Worm (Caenorhabditis elegans): ENCODE data around the gene W01G7.4.

Gene W01G7.4

DNA sequence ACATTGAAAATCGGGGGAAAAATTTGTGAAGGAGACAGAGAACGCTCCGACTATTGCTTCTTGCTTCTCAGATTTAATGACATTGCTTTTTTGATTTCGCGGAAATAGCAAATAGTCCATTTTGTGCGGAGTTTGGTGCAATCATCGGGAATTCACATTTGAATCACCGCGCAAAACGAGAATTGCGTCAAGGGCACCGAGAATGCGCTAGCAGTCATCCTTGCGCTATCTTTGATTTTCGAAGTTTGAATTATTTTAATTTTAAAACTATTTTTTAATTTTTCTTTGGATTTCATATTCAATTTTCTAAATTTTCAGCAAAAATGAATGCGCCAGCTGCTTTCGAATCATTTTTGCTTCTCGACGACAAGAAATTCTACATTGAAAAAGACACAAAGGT lies 772 bp upstream of the W01G7.4 start, which contains the start of gene rpb-11 (continued):
- TF ChIP-seq mel-28 (tag; optimal IDR thresholded peaks at IDR 0.05; ENCODE audit: borderline replicate concordance) (no peak), egrh-3 (GFP tag; IDR thresholded peaks at IDR 0.05) (no peak), cebp-1 (GFP tag; IDR thresholded peaks at IDR 0.05) (no peak), cebp-1 (tag; optimal IDR thresholded peaks at IDR 0.05) (peak; percentile 88), ceh-79 (tag; optimal IDR thresholded peaks at IDR 0.05) (no peak), mxl-1 (tag; optimal IDR thresholded peaks at IDR 0.05) (no peak), egl-44 (GFP tag; IDR thresholded peaks at IDR 0.05) (0 out of 2 replicates have a peak, but pooled peaks have one; percentile 28), lin-35 (GFP tag; optimal IDR thresholded peaks at IDR 0.05) (peak; percentile 80 to 98 (median 90)), K12H6.12 (tag; optimal IDR thresholded peaks at IDR 0.05) (peak; percentile 62), atf-7 (tag; optimal IDR thresholded peaks at IDR 0.05) (peak; percentile 22), aptf-3 (GFP tag; IDR thresholded peaks at IDR 0.05) (no peak), akir-1 (GFP tag; optimal IDR thresholded peaks at IDR 0.05) (no peak), lin-54 (GFP tag; optimal IDR thresholded peaks at IDR 0.05) (peak; percentile 99), K11D2.4 (GFP tag; IDR thresholded peaks at IDR 0.05) (peak; percentile 92), ZK185.1 (tag; optimal IDR thresholded peaks at IDR 0.05; ENCODE audit: poor library complexity, severe bottlenecking) (peak; percentile 83), nhr-80 (tag; optimal IDR thresholded peaks at IDR 0.05) (peak; percentile 51), madf-3 (GFP tag; IDR thresholded peaks at IDR 0.05) (peak; percentile 95), lsl-1 (GFP tag; optimal IDR thresholded peaks at IDR 0.05) (peak; percentile 79), Y53G8AR.9 (GFP tag; conservative IDR thresholded peaks at IDR 0.05) (peak; percentile 97), lin-40 (tag; optimal IDR thresholded peaks at IDR 0.05) (peak; percentile 95), nfya-1 (tag; optimal IDR thresholded peaks at IDR 0.05; ENCODE audit: borderline replicate concordance, insufficient read depth) (no peak), nfyb-1 (GFP tag; IDR thresholded peaks at IDR 0.05) (peak; percentile 90), attf-6 (GFP tag; IDR thresholded peaks at IDR 0.05) (peak; percentile 69; the same call in 1 of the 2 replicates), dpl-1 (GFP tag; optimal IDR thresholded peaks at IDR 0.05) (peak; percentile 97), Y56A3A.18 (GFP tag; IDR thresholded peaks at IDR 0.05) (peak; percentile 91), ceh-100 (GFP tag; IDR thresholded peaks at IDR 0.05) (peak; percentile 95), C06A6.2 (GFP tag; conservative IDR thresholded peaks at IDR 0.05) (peak; percentile 83), snpc-4 (GFP tag; optimal IDR thresholded peaks at IDR 0.05) (no peak), snpc-4 (tag; optimal IDR thresholded peaks at IDR 0.05) (peak; percentile 56 to 88 (median 84)), F33H1.4 (GFP tag; IDR thresholded peaks at IDR 0.05) (peak; percentile 76), ekl-4 (GFP tag; IDR thresholded peaks at IDR 0.05) (peak; percentile 95), tbp1 (GFP tag; optimal IDR thresholded peaks at IDR 0.05) (peak; percentile 69), ztf-26 (tag; optimal IDR thresholded peaks at IDR 0.05) (peak; percentile 83), ets-4 (GFP tag; optimal IDR thresholded peaks at IDR 0.05) (no peak), ccch-3 (GFP tag; optimal IDR thresholded peaks at IDR 0.05) (no peak), D2030.7 (GFP tag; IDR thresholded peaks at IDR 0.05) (peak; percentile 86), pha-4 (tag; optimal IDR thresholded peaks at IDR 0.05) (peak; percentile 48), F57C9.4 (tag; optimal IDR thresholded peaks at IDR 0.05) (no peak), ceh-40 (GFP tag; IDR thresholded peaks at IDR 0.05) (no peak), hlh-12 (tag; optimal IDR thresholded peaks at IDR 0.05) (no peak), F52B5.7 (tag; optimal IDR thresholded peaks at IDR 0.05) (no peak), ztf-22 (GFP tag; optimal IDR thresholded peaks at IDR 0.05) (no peak), ztf-28 (GFP tag; IDR thresholded peaks at IDR 0.05) (0 out of 2 replicates have a peak, but pooled peaks have one; percentile 33), dox-1 (GFP tag; IDR thresholded peaks at IDR 0.05) (peak; percentile 91), tbx-9 (tag; optimal IDR thresholded peaks at IDR 0.05; ENCODE audit: borderline replicate concordance) (no peak), chd-7 (tag; optimal IDR thresholded peaks at IDR 0.05) (peak; percentile 63), him-1 (tag; optimal IDR thresholded peaks at IDR 0.05) (peak; percentile 38), attf-3 (GFP tag; conservative IDR thresholded peaks at IDR 0.05) (no peak), ztf-6 (GFP tag; IDR thresholded peaks at IDR 0.05) (no peak), nhr-90 (tag; optimal IDR thresholded peaks at IDR 0.05) (peak; percentile 12)
